Worm (Caenorhabditis elegans) whole organism, L4/young adult: ENCODE results near the gene tbb-2.

Source experiments
- W03F9.2 ChIP-seq: fragments of 150-350 bp; optimal IDR thresholded peaks from 2 replicates; lab custom pipeline; 2014; ENCODE audit warnings: missing biosample characterization, missing genetic modification characterization
- dao-5 ChIP-seq: sonication (generic microtip); optimal IDR thresholded peaks from 2 replicates; lab custom pipeline; 2016; ENCODE audit warnings: missing genotype, missing genetic modification characterization, moderate library complexity, missing compliant biosample characterization

- no peak for TF ChIP-seq W03F9.2 (tag; lab: Kevin White, UChicago)
- no peak for TF ChIP-seq dao-5 (tag; lab: Kevin White, UChicago)
Observed at ce11 chrIII:3987759-3988158, 29.7 kb downstream of the tbb-2 start, which contains the start of gene C36E8.6.
